Worm (Caenorhabditis elegans) whole organism, L3 larva: ENCODE data around the gene pps-1.

Experiments used
- elt-2 ChIP-seq: sonication (generic microtip); optimal IDR thresholded peaks from 2 replicates; lab custom pipeline; 2016; ENCODE audit warnings: missing genetic modification reagents, mild to moderate bottlenecking, missing genetic modification characterization, missing compliant biosample characterization
- fos-1 ChIP-seq: fragments of 150-350 bp; optimal IDR thresholded peaks from 2 replicates; lab custom pipeline; 2014; ENCODE audit warnings: missing biosample characterization, missing genetic modification characterization
- lin-39 ChIP-seq: fragments of 150-350 bp; optimal IDR thresholded peaks from 2 replicates; lab custom pipeline; 2018; ENCODE audit warnings: missing biosample characterization, missing genetic modification reagents, missing genetic modification characterization
- snpc-4 ChIP-seq: fragments of 150-350 bp; optimal IDR thresholded peaks from 2 replicates; lab custom pipeline; 2014; ENCODE audit warnings: missing biosample characterization, missing genetic modification characterization

DNA sequence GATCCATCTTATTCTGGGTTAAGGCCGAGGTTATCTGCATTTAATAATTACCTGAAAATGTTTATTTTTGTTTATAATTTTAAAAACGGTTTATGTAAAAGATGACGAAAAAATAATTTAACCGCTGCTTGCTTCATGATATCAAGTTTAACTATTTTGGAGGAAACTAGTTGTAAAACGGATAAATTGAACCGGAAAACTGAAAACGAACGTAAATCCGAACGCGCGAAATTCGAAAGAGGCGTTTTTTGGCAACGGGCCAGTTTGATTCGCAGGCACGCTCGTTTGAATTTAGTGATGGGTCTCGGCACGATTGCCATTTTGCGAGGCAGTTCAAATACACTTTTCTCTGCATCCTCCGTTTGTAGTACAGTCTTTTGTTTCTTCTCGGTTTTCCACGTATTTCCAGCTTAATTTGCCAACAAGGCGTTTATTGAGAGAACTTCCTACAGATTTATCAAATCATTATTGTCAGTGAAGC, 32.9 kb upstream of the pps-1 start, which contains the start of the genes gtbp-1 and K08F4.3:
- peak; percentile 77 for TF ChIP-seq lin-39 (tag; lab: Kevin White, UChicago)
- TF ChIP-seq fos-1 (tag; lab: Kevin White, UChicago): no peak
- TF ChIP-seq snpc-4 (tag; lab: Kevin White, UChicago): peak; percentile 42
- TF ChIP-seq elt-2 (tag; lab: Kevin White, UChicago): peak; percentile 46
